Worm (Caenorhabditis elegans): ENCODE data around the gene Y45F3A.9.

Gene Y45F3A.9

ce11 chrIII:10636493-10637031 lies 41.6 kb upstream of the Y45F3A.9 start (continued):
- no peak; the same call in 1 of the 2 replicates for TF ChIP-seq pha-4 (GFP tag; IDR thresholded peaks at IDR 0.05)
- peak; percentile 79 for TF ChIP-seq pha-4 (tag; optimal IDR thresholded peaks at IDR 0.05)
- TF ChIP-seq hlh-11 (tag; optimal IDR thresholded peaks at IDR 0.05) = peak; percentile 36
- TF ChIP-seq daf-12 (tag; optimal IDR thresholded peaks at IDR 0.05) = no peak
- TF ChIP-seq F49E8.2 (tag; optimal IDR thresholded peaks at IDR 0.05; ENCODE audit: borderline replicate concordance) = no peak
- no peak for TF ChIP-seq nhr-11 (tag; optimal IDR thresholded peaks at IDR 0.05)
- TF ChIP-seq lsy-2 (tag; optimal IDR thresholded peaks at IDR 0.05) = peak in 1 of 2 experiments; percentile 30
- peak in 1 of 2 experiments; percentile 12 for TF ChIP-seq hif-1 (tag; optimal IDR thresholded peaks at IDR 0.05)
- no peak for TF ChIP-seq aha-1 (tag)
- no peak for TF ChIP-seq ZK337.2 (GFP tag; IDR thresholded peaks at IDR 0.05)
- no peak for TF ChIP-seq attf-4 (tag; optimal IDR thresholded peaks at IDR 0.05)
- TF ChIP-seq lin-29 (GFP tag; IDR thresholded peaks at IDR 0.05) = no peak
- no peak for TF ChIP-seq unc-130 (GFP tag; optimal IDR thresholded peaks at IDR 0.05)
- no peak for TF ChIP-seq ZK546.5 (tag; optimal IDR thresholded peaks at IDR 0.05)
- TF ChIP-seq dve-1 (tag; optimal IDR thresholded peaks at IDR 0.05; ENCODE audit: insufficient read depth) = peak; percentile 23
- no peak for TF ChIP-seq arid-1 (GFP tag; conservative IDR thresholded peaks at IDR 0.05)
- TF ChIP-seq snpc-1.2 (GFP tag; IDR thresholded peaks at IDR 0.05) = no peak
- no peak for TF ChIP-seq mdt-29 (GFP tag; IDR thresholded peaks at IDR 0.05)
- no peak for TF ChIP-seq zag-1 (tag; optimal IDR thresholded peaks at IDR 0.05)
- TF ChIP-seq lin-39 (tag; optimal IDR thresholded peaks at IDR 0.05) = no peak
- peak; percentile 10 to 59 for TF ChIP-seq mdl-1 (tag; optimal IDR thresholded peaks at IDR 0.05)
- peak; percentile 34 for TF ChIP-seq nhr-6 (tag; optimal IDR thresholded peaks at IDR 0.05)
- no peak for TF ChIP-seq ama-1 (optimal IDR thresholded peaks at IDR 0.05)
- TF ChIP-seq spr-1 (tag; optimal IDR thresholded peaks at IDR 0.05) = no peak

DNA sequence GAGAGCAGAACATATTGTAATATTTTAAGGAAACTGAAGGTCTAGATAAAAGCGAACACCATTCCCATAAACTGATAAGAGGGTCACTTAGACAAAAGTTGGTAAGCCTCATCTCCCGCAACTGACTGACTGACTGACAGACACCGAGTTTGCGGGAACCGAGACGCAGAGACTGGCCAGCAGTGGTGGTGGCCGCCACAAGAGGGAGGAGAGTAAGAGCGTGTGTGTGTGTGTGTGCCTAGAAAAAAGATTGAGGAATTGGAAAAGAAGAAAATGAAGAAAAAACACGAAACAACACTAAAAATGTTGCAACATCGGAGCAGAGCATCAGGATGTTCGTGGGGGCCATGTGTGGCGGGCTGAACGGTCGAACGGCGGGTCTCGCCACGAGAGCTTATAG lies 39.6 kb upstream of the Y45F3A.9 start:
- TF ChIP-seq tag-97 (GFP tag; IDR thresholded peaks at IDR 0.05) = no peak
- TF ChIP-seq unc-62 (GFP tag; optimal IDR thresholded peaks at IDR 0.05 in 1 of 2) = peak in 1 of 2 experiments; percentile 71
- TF ChIP-seq unc-62 (tag; optimal IDR thresholded peaks at IDR 0.05) = no peak
- TF ChIP-seq mes-2 (tag; optimal IDR thresholded peaks at IDR 0.05; ENCODE audit: poor library complexity, severe bottlenecking) = peak; percentile 38
- peak; percentile 92 for TF ChIP-seq aha-1 (tag)
- peak; percentile 33 for TF ChIP-seq hlh-30 (tag; optimal IDR thresholded peaks at IDR 0.05; ENCODE audit: insufficient read depth)
- TF ChIP-seq nhr-28 (tag; optimal IDR thresholded peaks at IDR 0.05) = peak; percentile 10
- peak in 1 of 2 experiments; percentile 39 for TF ChIP-seq mdl-1 (tag; optimal IDR thresholded peaks at IDR 0.05)
- no peak for TF ChIP-seq daf-19 (GFP tag; conservative IDR thresholded peaks at IDR 0.05)
- TF ChIP-seq vab-7 (GFP tag; IDR thresholded peaks at IDR 0.05) = no peak
- TF ChIP-seq attf-4 (tag; optimal IDR thresholded peaks at IDR 0.05) = no peak
- TF ChIP-seq snpc-4 (tag; optimal IDR thresholded peaks at IDR 0.05) = no peak

ce11 chrIII:10634034-10634433 lies 39.1 kb upstream of the Y45F3A.9 start:
- peak; percentile 88 for TF ChIP-seq saeg-2 (GFP tag; IDR thresholded peaks at IDR 0.05)
- TF ChIP-seq daf-19 (GFP tag; conservative IDR thresholded peaks at IDR 0.05) = no peak
- peak; percentile 24 for TF ChIP-seq ceh-28 (tag; optimal IDR thresholded peaks at IDR 0.05)
- no peak for TF ChIP-seq ztf-7 (tag; optimal IDR thresholded peaks at IDR 0.05)
- TF ChIP-seq gei-8 (GFP tag; optimal IDR thresholded peaks at IDR 0.05) = no peak
- TF ChIP-seq mep-1 (tag; optimal IDR thresholded peaks at IDR 0.05) = peak; percentile 94
- peak; percentile 90 for TF ChIP-seq mxl-3 (GFP tag; optimal IDR thresholded peaks at IDR 0.05)
- TF ChIP-seq mdl-1 (tag; optimal IDR thresholded peaks at IDR 0.05) = peak; percentile 85 to 89
- TF ChIP-seq madf-5 (GFP tag; IDR thresholded peaks at IDR 0.05) = no peak
- TF ChIP-seq duxl-1 (tag; optimal IDR thresholded peaks at IDR 0.05; ENCODE audit: poor library complexity) = peak; percentile 70
- no peak for TF ChIP-seq ceh-44 (GFP tag; IDR thresholded peaks at IDR 0.05)
- peak; percentile 97 for TF ChIP-seq hlh-11 (tag; optimal IDR thresholded peaks at IDR 0.05)
- peak; percentile 60; the same call in 1 of the 2 replicates for TF ChIP-seq arid-1 (GFP tag; conservative IDR thresholded peaks at IDR 0.05)
- TF ChIP-seq hlh-30 (tag; optimal IDR thresholded peaks at IDR 0.05; ENCODE audit: insufficient read depth) = peak; percentile 84
- TF ChIP-seq mes-2 (tag; optimal IDR thresholded peaks at IDR 0.05; ENCODE audit: poor library complexity, severe bottlenecking) = peak; percentile 79
- no peak for TF ChIP-seq tag-97 (GFP tag; IDR thresholded peaks at IDR 0.05)
- no peak for TF ChIP-seq mxl-2 (GFP tag; conservative IDR thresholded peaks at IDR 0.05)
- TF ChIP-seq madf-9 (GFP tag; conservative IDR thresholded peaks at IDR 0.05) = peak; percentile 54; the same call in 1 of the 2 replicates
- peak; percentile 82 for TF ChIP-seq nhr-11 (tag; optimal IDR thresholded peaks at IDR 0.05)
- no peak for TF ChIP-seq Y75B8A.6 (GFP tag; IDR thresholded peaks at IDR 0.05)
- TF ChIP-seq zfp-2 (tag; optimal IDR thresholded peaks at IDR 0.05) = no peak
- TF ChIP-seq nhr-6 (tag; optimal IDR thresholded peaks at IDR 0.05) = peak; percentile 93
- TF ChIP-seq lin-39 (tag; optimal IDR thresholded peaks at IDR 0.05) = no peak
- TF ChIP-seq spr-3 (GFP tag; optimal IDR thresholded peaks at IDR 0.05) = peak; percentile 76

All from whole organism, L4 larva.